Worm (Caenorhabditis elegans): ENCODE results near the gene W03G1.5.

W03G1.5 gene

DNA sequence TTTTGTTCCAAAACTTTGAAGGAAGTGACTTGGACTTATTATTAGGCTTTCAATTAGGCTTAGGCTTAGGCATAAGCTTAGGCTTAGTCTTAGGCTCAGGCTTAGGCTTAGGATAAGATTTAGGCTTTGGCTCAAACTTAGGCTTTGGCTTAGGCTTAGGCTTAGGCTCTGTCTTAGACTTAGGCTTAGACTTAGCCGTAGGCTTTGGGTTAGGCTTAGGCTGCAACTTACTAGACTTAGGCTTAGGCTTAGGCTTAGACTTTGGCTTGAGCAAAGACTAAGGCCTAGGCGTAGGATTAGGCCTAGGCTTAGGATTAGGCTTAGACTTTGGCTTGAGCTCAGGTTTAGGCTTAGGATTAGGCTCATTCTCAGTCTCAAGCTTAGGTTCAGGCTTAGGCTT lies 21.5 kb downstream of the W03G1.5 start:
- no peak for TF ChIP-seq ceh-20 (GFP tag; IDR thresholded peaks at IDR 0.05)

DNA sequence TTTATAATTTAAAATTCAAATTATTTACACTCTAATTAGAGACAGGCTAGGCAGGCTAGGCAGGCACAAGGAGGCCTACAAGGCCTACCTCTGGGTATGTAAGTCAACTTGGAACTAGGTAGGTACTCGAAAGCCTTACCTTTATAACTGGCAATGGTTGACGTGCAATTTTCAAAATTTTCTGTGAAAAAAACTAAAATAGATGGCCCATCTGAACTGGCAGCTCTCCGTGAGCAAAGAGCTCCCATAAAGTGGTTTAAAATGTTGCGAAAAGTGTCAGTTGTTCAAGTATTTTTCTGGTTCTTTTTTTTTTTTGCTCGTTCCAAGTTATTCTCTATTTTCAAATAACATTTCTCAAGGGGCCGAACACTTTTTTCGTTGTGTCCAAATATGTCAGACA lies 22.3 kb downstream of the W03G1.5 start:
- TF ChIP-seq daf-12 (tag; optimal IDR thresholded peaks at IDR 0.05), result no peak
- no peak for TF ChIP-seq nhr-42 (GFP tag; IDR thresholded peaks at IDR 0.05)
- TF ChIP-seq ceh-28 (tag; optimal IDR thresholded peaks at IDR 0.05), result no peak
- TF ChIP-seq daf-16 (GFP tag; optimal IDR thresholded peaks at IDR 0.05), result no peak
- no peak for TF ChIP-seq daf-16 (tag; optimal IDR thresholded peaks at IDR 0.05)
- no peak for TF ChIP-seq spr-1 (tag; optimal IDR thresholded peaks at IDR 0.05)
- TF ChIP-seq hmg-1.1 (GFP tag; IDR thresholded peaks at IDR 0.05), result no peak
- TF ChIP-seq hif-1 (tag; optimal IDR thresholded peaks at IDR 0.05), result peak in 1 of 2 experiments; percentile 89
- TF ChIP-seq aha-1 (tag), result peak; percentile 70
- no peak for TF ChIP-seq lim-7 (GFP tag; IDR thresholded peaks at IDR 0.05)
- TF ChIP-seq ces-1 (GFP tag; optimal IDR thresholded peaks at IDR 0.05), result no peak
- TF ChIP-seq sdz-12 (GFP tag; optimal IDR thresholded peaks at IDR 0.05), result no peak
- TF ChIP-seq arid-1 (GFP tag; conservative IDR thresholded peaks at IDR 0.05), result no peak
- no peak for TF ChIP-seq rbr-2 (tag; optimal IDR thresholded peaks at IDR 0.05)

DNA sequence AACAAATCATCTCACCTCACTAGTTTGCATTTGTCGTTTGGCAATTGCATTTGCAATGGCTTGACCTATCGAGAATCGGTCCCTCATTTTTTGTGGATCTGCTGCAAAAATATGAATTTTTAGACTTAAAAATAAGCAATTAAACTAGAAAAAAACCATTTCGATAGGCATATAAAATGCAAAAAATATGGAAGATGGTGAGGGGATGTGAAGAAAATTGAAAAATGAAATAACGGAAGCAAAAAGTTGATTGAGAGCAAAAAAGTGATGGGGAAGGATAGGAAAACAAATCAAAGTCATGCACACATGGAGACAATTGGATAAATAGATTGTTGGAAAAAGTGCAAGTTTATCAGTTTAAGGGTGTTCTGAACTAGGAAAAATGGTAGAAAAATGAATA lies 25.2 kb downstream of the W03G1.5 start, which contains the start of gene npr-37:
Gene npr-37 (minus strand): TSS at position 101 of the 400 bp plus-strand sequence.
- TF ChIP-seq duxl-1 (tag; optimal IDR thresholded peaks at IDR 0.05; ENCODE audit: poor library complexity) (no peak), aha-1 (tag) (peak; percentile 15)

DNA sequence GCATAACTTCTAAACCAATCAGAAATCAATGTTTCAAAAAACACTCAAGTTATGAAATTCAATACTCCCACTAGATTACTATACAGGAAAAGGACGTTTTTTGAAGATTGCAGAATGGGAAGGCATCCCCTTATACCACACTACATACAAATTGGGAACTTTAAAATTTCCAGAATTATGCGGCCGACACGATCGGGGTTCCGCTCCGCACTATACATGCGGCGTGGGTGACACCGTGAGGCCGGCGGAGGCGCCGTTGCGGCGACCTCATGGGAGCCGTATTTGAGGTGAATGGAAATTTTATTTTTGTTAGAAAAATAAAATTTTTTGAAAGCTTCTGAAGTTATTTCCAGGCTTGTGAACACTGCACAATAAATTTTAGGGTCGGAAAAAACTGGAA lies 38.0 kb downstream of the W03G1.5 start:
- no peak for TF ChIP-seq mes-2 (tag; optimal IDR thresholded peaks at IDR 0.05; ENCODE audit: poor library complexity, severe bottlenecking)
- TF ChIP-seq nhr-42 (GFP tag; IDR thresholded peaks at IDR 0.05), result no peak
- TF ChIP-seq daf-19 (GFP tag; conservative IDR thresholded peaks at IDR 0.05), result no peak
- 0 out of 2 replicates have a peak, but pooled peaks have one; percentile 41 for TF ChIP-seq F26F4.8 (GFP tag; conservative IDR thresholded peaks at IDR 0.05)

DNA sequence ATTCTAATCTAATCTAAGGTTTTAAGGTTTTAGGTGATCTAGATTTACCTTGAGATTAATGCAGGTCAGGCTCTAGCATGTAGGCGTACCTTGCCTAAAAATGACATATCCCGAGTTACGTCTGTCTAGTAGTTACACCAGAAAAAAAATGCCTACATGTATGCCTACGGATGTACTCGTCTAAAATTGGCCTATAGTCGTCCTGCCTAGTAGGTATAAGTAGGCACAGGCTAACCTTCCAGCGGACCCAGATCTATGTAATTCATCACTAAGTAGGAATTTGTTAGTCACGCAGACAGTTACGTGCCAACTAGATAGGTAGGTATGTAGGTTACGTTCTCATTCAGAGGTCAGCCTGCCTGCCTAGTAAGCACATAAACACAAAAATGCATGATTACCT lies 39.0 kb downstream of the W03G1.5 start:
- TF ChIP-seq unc-62 (GFP tag; optimal IDR thresholded peaks at IDR 0.05 in 1 of 2) (peak in 1 of 2 experiments; percentile 91), unc-62 (tag; optimal IDR thresholded peaks at IDR 0.05) (no peak), duxl-1 (tag; optimal IDR thresholded peaks at IDR 0.05; ENCODE audit: poor library complexity) (no peak)

DNA sequence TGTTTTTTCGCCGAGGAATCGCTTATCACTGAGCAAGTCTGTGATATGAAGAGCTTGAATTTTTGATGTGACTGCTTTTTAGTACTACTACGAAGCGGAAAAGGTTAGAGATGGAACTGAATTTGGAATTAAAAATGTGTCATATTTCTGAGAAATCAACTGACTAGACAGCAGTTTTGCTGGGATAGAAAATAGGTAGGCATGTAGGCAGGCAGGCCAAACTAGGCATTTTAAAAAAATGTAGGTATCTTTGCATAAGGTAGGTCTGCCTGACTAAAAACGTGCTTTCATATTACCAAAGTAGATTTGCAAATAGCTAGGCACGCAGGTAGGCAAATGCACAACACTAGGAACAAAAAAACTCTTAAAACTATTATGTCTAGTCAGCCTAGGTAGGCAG lies 39.7 kb downstream of the W03G1.5 start:
- TF ChIP-seq nhr-11 (tag; optimal IDR thresholded peaks at IDR 0.05) (no peak), unc-62 (GFP tag; optimal IDR thresholded peaks at IDR 0.05 in 1 of 2) (peak in 1 of 2 experiments; percentile 97), unc-62 (tag; optimal IDR thresholded peaks at IDR 0.05) (no peak), ZK337.2 (GFP tag; IDR thresholded peaks at IDR 0.05) (no peak), spr-1 (tag; optimal IDR thresholded peaks at IDR 0.05) (no peak), mep-1 (tag; optimal IDR thresholded peaks at IDR 0.05) (no peak), daf-12 (tag; optimal IDR thresholded peaks at IDR 0.05) (no peak)

DNA sequence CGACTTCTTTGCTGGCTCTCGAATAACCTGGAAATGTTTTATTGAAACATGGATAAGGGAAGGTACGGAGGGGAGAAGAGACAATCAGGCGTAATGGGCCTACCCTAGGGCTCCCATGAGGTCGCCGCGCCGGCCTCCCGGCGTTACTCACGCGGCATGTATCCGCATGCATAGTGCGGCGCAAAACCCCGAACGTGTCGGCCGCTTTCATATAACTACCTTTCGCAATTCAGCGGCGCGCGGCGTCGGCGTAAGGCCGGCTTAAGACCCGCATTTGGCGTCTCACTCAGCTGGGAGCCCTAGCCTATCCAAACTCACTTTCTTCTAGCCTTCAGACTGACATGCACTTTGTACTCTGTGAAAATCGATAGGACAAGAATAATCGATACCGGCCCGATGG lies 44.2 kb downstream of the W03G1.5 start:
- TF ChIP-seq lim-7 (GFP tag; IDR thresholded peaks at IDR 0.05), result no peak
- TF ChIP-seq nhr-41 (GFP tag; IDR thresholded peaks at IDR 0.05), result no peak
- no peak for TF ChIP-seq ctbp-1 (GFP tag; IDR thresholded peaks at IDR 0.05)
- 0 out of 2 replicates have a peak, but pooled peaks have one; percentile 55 for TF ChIP-seq saeg-2 (GFP tag; IDR thresholded peaks at IDR 0.05)
- TF ChIP-seq set-16 (GFP tag; IDR thresholded peaks at IDR 0.05), result peak; percentile 80

Data from whole organism, L4 larva.